Worm (Caenorhabditis elegans) whole organism, mixed stage, embryonic: ENCODE results near the gene enu-3.6.

ENCODE experiments used
- bed-3 ChIP-seq: fragments of 200-800 bp; sonication (Bioruptor generic); optimal IDR thresholded peaks from 3 replicates; lab custom pipeline; 2018; ENCODE audit warnings: mild to moderate bottlenecking, missing genetic modification characterization, moderate library complexity, missing compliant biosample characterization
- mab-5 ChIP-seq: fragments of 150-350 bp; optimal IDR thresholded peaks from 2 replicates; lab custom pipeline; 2014; ENCODE audit warnings: missing biosample characterization, missing genetic modification characterization
- nhr-28 ChIP-seq: fragments of 150-350 bp; optimal IDR thresholded peaks from 2 replicates; lab custom pipeline; 2014; ENCODE audit warnings: missing biosample characterization, missing genetic modification characterization
- nhr-76 ChIP-seq: sonication (generic microtip); optimal IDR thresholded peaks from 2 replicates; lab custom pipeline; 2017; ENCODE audit warnings: missing biosample characterization, missing genetic modification characterization
- pha-4 ChIP-seq: fragments of 150-350 bp; optimal IDR thresholded peaks from 2 replicates; lab custom pipeline; 2018; ENCODE audit warnings: missing biosample characterization, missing genetic modification reagents, missing genetic modification characterization
- sptf-1 ChIP-seq: sonication (generic microtip); optimal IDR thresholded peaks from 2 replicates; lab custom pipeline; 2017; ENCODE audit warnings: mild to moderate bottlenecking, missing genetic modification characterization, moderate library complexity, missing compliant biosample characterization
- unc-39 ChIP-seq: fragments of 150-350 bp; optimal IDR thresholded peaks from 2 replicates; lab custom pipeline; 2014; ENCODE audit warnings: missing biosample characterization, missing genetic modification characterization
- unc-62 ChIP-seq: fragments of 150-350 bp; optimal IDR thresholded peaks from 2 replicates; lab custom pipeline; 2014; ENCODE audit warnings: missing biosample characterization, missing genetic modification reagents, missing genetic modification characterization
- zip-8 ChIP-seq: fragments of 150-350 bp; optimal IDR thresholded peaks from 2 replicates; lab custom pipeline; 2014; ENCODE audit warnings: missing biosample characterization, missing genetic modification characterization
- ztf-11 ChIP-seq: fragments of 150-350 bp; optimal IDR thresholded peaks from 2 replicates; lab custom pipeline; 2014; ENCODE audit warnings: missing biosample characterization, missing genetic modification characterization

- TF ChIP-seq mab-5 (tag; lab: Kevin White, UChicago) (no peak), ztf-11 (tag; lab: Kevin White, UChicago) (no peak), bed-3 (GFP tag; lab: Kevin White, UChicago) (no peak), nhr-28 (tag; lab: Kevin White, UChicago) (no peak), sptf-1 (tag; lab: Kevin White, UChicago) (no peak), pha-4 (no peak), unc-62 (GFP tag; lab: Kevin White, UChicago) (no peak), unc-39 (tag; lab: Kevin White, UChicago) (no peak), nhr-76 (tag; lab: Kevin White, UChicago) (no peak), zip-8 (tag; lab: Kevin White, UChicago) (no peak)
Observed at ce11 chrIII:10783052-10783451, 32.8 kb downstream of the enu-3.6 start.
